Worm (Caenorhabditis elegans): ENCODE data around the gene K11E4.6.

ce11 chrX:13754498-13754897 is 30.0 kb downstream of the K11E4.6 start:
- TF ChIP-seq nhr-237 (tag; optimal IDR thresholded peaks at IDR 0.05) (no peak), unc-62 (GFP tag; optimal IDR thresholded peaks at IDR 0.05) (no peak), ceh-39 (tag; optimal IDR thresholded peaks at IDR 0.05) (no peak), lsy-2 (tag; optimal IDR thresholded peaks at IDR 0.05) (no peak), snpc-4 (tag; optimal IDR thresholded peaks at IDR 0.05) (no peak), lin-13 (tag; optimal IDR thresholded peaks at IDR 0.05) (no peak), blmp-1 (tag; optimal IDR thresholded peaks at IDR 0.05) (no peak), pha-4 (tag; optimal IDR thresholded peaks at IDR 0.05) (no peak), elt-1 (tag; optimal IDR thresholded peaks at IDR 0.05; ENCODE audit: borderline replicate concordance, insufficient read depth) (no peak)
